Worm (Caenorhabditis elegans): ENCODE data around the gene ify-1.

DNA sequence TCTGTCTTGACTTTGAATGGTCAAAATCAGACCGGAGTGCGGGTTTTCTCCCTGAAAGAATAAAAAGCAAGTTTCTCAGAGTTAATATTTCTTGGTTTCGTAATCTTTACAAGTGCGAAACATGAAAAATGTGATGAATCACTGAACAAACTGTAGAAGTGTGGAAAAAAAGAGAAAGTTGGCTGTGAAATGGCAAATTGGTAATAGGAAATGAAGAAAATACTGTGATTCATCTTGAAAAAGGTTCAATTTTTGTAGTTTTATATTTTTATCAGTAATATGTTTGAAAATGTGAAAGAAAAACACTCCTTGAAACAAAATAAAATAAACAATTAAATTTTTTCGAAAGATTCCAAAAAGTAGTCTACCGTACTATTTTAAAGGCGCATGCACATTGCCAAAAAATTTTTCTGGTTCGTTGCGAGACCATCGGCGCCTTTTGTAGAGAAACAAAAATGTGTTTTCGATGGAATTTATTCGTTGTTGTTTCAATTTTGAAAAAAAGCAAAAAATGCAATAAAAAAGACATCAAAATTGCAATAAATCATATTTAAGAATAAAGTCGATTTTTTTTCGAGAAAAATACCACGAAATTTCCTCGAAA is 36.8 kb upstream of the ify-1 start, which contains the start of gene pld-1:
- no peak for TF ChIP-seq nhr-12 (tag; optimal IDR thresholded peaks at IDR 0.05)
- no peak for TF ChIP-seq nhr-19 (GFP tag; conservative IDR thresholded peaks at IDR 0.05)
- no peak for TF ChIP-seq nhr-47 (tag; optimal IDR thresholded peaks at IDR 0.05)
- TF ChIP-seq ces-1 (GFP tag; optimal IDR thresholded peaks at IDR 0.05): no peak
- no peak for TF ChIP-seq lin-15B (tag; optimal IDR thresholded peaks at IDR 0.05)
- TF ChIP-seq dsc-1 (tag; optimal IDR thresholded peaks at IDR 0.05): no peak
- no peak for TF ChIP-seq zag-1 (tag; optimal IDR thresholded peaks at IDR 0.05)
- no peak for TF ChIP-seq ets-5 (GFP tag; IDR thresholded peaks at IDR 0.05)
- TF ChIP-seq elt-2 (tag; optimal IDR thresholded peaks at IDR 0.05): no peak
- no peak for TF ChIP-seq egl-13 (tag; optimal IDR thresholded peaks at IDR 0.05)
- TF ChIP-seq fkh-8 (tag; optimal IDR thresholded peaks at IDR 0.05): no peak
- no peak for TF ChIP-seq irx-1 (tag; optimal IDR thresholded peaks at IDR 0.05)
